Fruit fly (Drosophila melanogaster) whole organism, embryonic: ENCODE measurements around the gene CG43095.
A peak's percentile ranks its signal among the peaks of the same experiment; 100 is the strongest.

Experiments
- Atf3 ChIP-seq: fragments of 200-800 bp; sonication (Bioruptor generic); optimal IDR thresholded peaks from 3 replicates; lab custom pipeline; 2016; ENCODE audit warnings: missing biosample characterization, missing genetic modification characterization
- CG11085 ChIP-seq: fragments of 200-800 bp; sonication (Bioruptor generic); IDR thresholded peaks from 2 replicates; pipeline ENCODE4 v1.3.6; 2022; ENCODE audit warnings: missing biosample characterization, missing genetic modification characterization
- CG11723 ChIP-seq: fragments of 200-800 bp; sonication (Bioruptor generic); optimal IDR thresholded peaks from 2 replicates; lab custom pipeline; 2017; ENCODE audit warnings: missing biosample characterization, mild to moderate bottlenecking, missing genetic modification characterization
- CG16779 ChIP-seq: fragments of 200-800 bp; sonication (Bioruptor generic); IDR thresholded peaks from 2 replicates; pipeline ENCODE4 v1.3.6; 2022; ENCODE audit warnings: missing biosample characterization, missing genetic modification characterization
- CG17829 ChIP-seq: fragments of 200-800 bp; optimal IDR thresholded peaks from 2 replicates; lab custom pipeline; 2019; ENCODE audit warnings: missing biosample characterization, mild to moderate bottlenecking, missing genetic modification characterization, moderate library complexity
- CG18619 ChIP-seq: fragments of 200-800 bp; sonication (Bioruptor generic); optimal IDR thresholded peaks from 3 replicates; lab custom pipeline; 2017; ENCODE audit warnings: missing biosample characterization, mild to moderate bottlenecking, missing genetic modification characterization
- CG2116 ChIP-seq: fragments of 200-800 bp; sonication (Bioruptor generic); optimal IDR thresholded peaks from 3 replicates; lab custom pipeline; 2018; ENCODE audit warnings: missing biosample characterization, mild to moderate bottlenecking, missing genetic modification characterization
- CG3065 ChIP-seq: fragments of 200-800 bp; sonication (Bioruptor generic); optimal IDR thresholded peaks from 2 replicates; lab custom pipeline; 2016; ENCODE audit warnings: missing biosample characterization, missing genetic modification characterization
- CG4707 ChIP-seq: fragments of 200-800 bp; sonication (Bioruptor generic); optimal IDR thresholded peaks from 2 replicates; lab custom pipeline; 2018; ENCODE audit warnings: missing biosample characterization, mild to moderate bottlenecking, missing genetic modification characterization, moderate library complexity
- CG5180 ChIP-seq: fragments of 200-800 bp; sonication (Bioruptor generic); optimal IDR thresholded peaks from 3 replicates; lab custom pipeline; 2017; ENCODE audit warnings: missing biosample characterization, missing genetic modification characterization, mild to moderate bottlenecking, moderate library complexity, missing genetic modification reagents
- CG6175 ChIP-seq: fragments of 200-800 bp; sonication (Bioruptor generic); IDR thresholded peaks from 3 replicates; pipeline ENCODE4 v1.3.6; 2022; ENCODE audit warnings: missing biosample characterization, missing genetic modification characterization
- CG6683 ChIP-seq: fragments of 200-800 bp; sonication (Bioruptor generic); optimal IDR thresholded peaks from 2 replicates; lab custom pipeline; 2017; ENCODE audit warnings: missing biosample characterization, mild to moderate bottlenecking, missing genetic modification characterization, missing genetic modification reagents
- CG7357 ChIP-seq: fragments of 200-800 bp; sonication (Bioruptor generic); IDR thresholded peaks from 3 replicates; pipeline ENCODE4 v1.3.6; 2022; ENCODE audit warnings: missing biosample characterization, missing genetic modification characterization
- CG7786 ChIP-seq: fragments of 200-800 bp; sonication (Bioruptor generic); optimal IDR thresholded peaks from 2 replicates; lab custom pipeline; 2016; ENCODE audit warnings: missing biosample characterization, missing genetic modification characterization
- CG8089 ChIP-seq: fragments of 200-800 bp; sonication (Bioruptor generic); optimal IDR thresholded peaks from 3 replicates; lab custom pipeline; 2016; ENCODE audit warnings: missing biosample characterization, missing genetic modification characterization
- CG8478 ChIP-seq: fragments of >200 bp; optimal IDR thresholded peaks from 2 replicates; lab custom pipeline; 2018
- CG8924 ChIP-seq: fragments of 200-800 bp; optimal IDR thresholded peaks from 3 replicates; lab custom pipeline; 2019; ENCODE audit warnings: missing biosample characterization, mild to moderate bottlenecking, missing genetic modification characterization, moderate library complexity
- Dp ChIP-seq: fragments of 200-800 bp; sonication (Bioruptor generic); optimal IDR thresholded peaks from 2 replicates; lab custom pipeline; 2018; ENCODE audit warnings: missing biosample characterization, mild to moderate bottlenecking, missing genetic modification characterization, moderate library complexity
- Fer1 ChIP-seq: fragments of 200-800 bp; sonication (Bioruptor generic); optimal IDR thresholded peaks from 2 replicates; lab custom pipeline; 2017; ENCODE audit warnings: missing biosample characterization, mild to moderate bottlenecking, missing genetic modification characterization
- GATAe ChIP-seq: fragments of 200-800 bp; sonication (Bioruptor generic); conservative IDR thresholded peaks from 2 replicates; pipeline ENCODE4 v1.3.6; 2022; ENCODE audit warnings: missing biosample characterization, missing genetic modification characterization
- Gsc ChIP-seq: fragments of 200-800 bp; sonication (Bioruptor generic); IDR thresholded peaks from 2 replicates; pipeline ENCODE4 v1.3.6; 2022; ENCODE audit warnings: missing biosample characterization, missing genetic modification characterization
- HLHmδ ChIP-seq: fragments of 200-800 bp; sonication (Bioruptor generic); optimal IDR thresholded peaks from 2 replicates; lab custom pipeline; 2018; ENCODE audit warnings: missing biosample characterization, mild to moderate bottlenecking, missing genetic modification characterization, moderate library complexity
- Mad ChIP-seq: fragments of 200-800 bp; sonication (Bioruptor generic); optimal IDR thresholded peaks from 2 replicates; lab custom pipeline; 2016; ENCODE audit warnings: missing biosample characterization, missing genetic modification characterization
- NFAT ChIP-seq: fragments of 200-800 bp; sonication (Bioruptor generic); IDR thresholded peaks from 2 replicates; pipeline ENCODE4 v1.3.6; 2022; ENCODE audit warnings: missing biosample characterization, missing genetic modification characterization
- Opbp ChIP-seq: fragments of 200-800 bp; sonication (Bioruptor generic); IDR thresholded peaks from 3 replicates; pipeline ENCODE4 v1.3.6; 2022; ENCODE audit warnings: missing biosample characterization, missing genetic modification characterization; ENCODE audit not compliant: partially characterized antibody
- PHDP ChIP-seq: fragments of 200-800 bp; sonication (Bioruptor generic); optimal IDR thresholded peaks from 3 replicates; lab custom pipeline; 2018; ENCODE audit warnings: missing biosample characterization, mild to moderate bottlenecking, missing genetic modification characterization, moderate library complexity
- Side ChIP-seq: fragments of 200-800 bp; sonication (Bioruptor generic); optimal IDR thresholded peaks from 2 replicates; lab custom pipeline; 2016; ENCODE audit warnings: missing biosample characterization, missing genetic modification characterization
- Spps ChIP-seq: fragments of 200-800 bp; sonication (Bioruptor generic); optimal IDR thresholded peaks from 2 replicates; lab custom pipeline; 2018; ENCODE audit warnings: missing biosample characterization, mild to moderate bottlenecking, missing genetic modification characterization
- Ssrp ChIP-seq: fragments of 200-800 bp; sonication (Bioruptor generic); optimal IDR thresholded peaks from 2 replicates; lab custom pipeline; 2018; ENCODE audit warnings: missing biosample characterization, mild to moderate bottlenecking, missing genetic modification characterization, moderate library complexity
- Tbp ChIP-seq: fragments of >200 bp; optimal IDR thresholded peaks from 2 replicates; lab custom pipeline; 2018; ENCODE audit warnings: missing biosample characterization, missing genetic modification characterization
- ase ChIP-seq: fragments of 200-800 bp; sonication (Bioruptor generic); IDR thresholded peaks from 3 replicates; pipeline ENCODE4 v1.3.6; 2022; ENCODE audit warnings: missing biosample characterization, missing genetic modification characterization
- br ChIP-seq: fragments of >200 bp; optimal IDR thresholded peaks from 2 replicates; lab custom pipeline; 2017
- croc ChIP-seq: fragments of 200-800 bp; sonication (Bioruptor generic); conservative IDR thresholded peaks from 3 replicates; pipeline ENCODE4 v1.3.6; 2022; ENCODE audit warnings: missing biosample characterization, missing genetic modification characterization
- ems ChIP-seq: fragments of 200-800 bp; sonication (Bioruptor generic); optimal IDR thresholded peaks from 3 replicates; lab custom pipeline; 2016; ENCODE audit warnings: missing biosample characterization, missing genetic modification characterization
- ewg ChIP-seq: fragments of 200-800 bp; sonication (Bioruptor generic); optimal IDR thresholded peaks from 3 replicates; lab custom pipeline; 2017; ENCODE audit warnings: mild to moderate bottlenecking, missing biosample characterization, missing genetic modification reagents, missing genetic modification characterization
- ftz-f1 ChIP-seq: fragments of 200-800 bp; sonication (Bioruptor generic); optimal IDR thresholded peaks from 2 replicates; lab custom pipeline; 2016; ENCODE audit warnings: missing biosample characterization, missing genetic modification characterization
- gsb-n ChIP-seq: fragments of 200-800 bp; sonication (Bioruptor generic); optimal IDR thresholded peaks from 3 replicates; lab custom pipeline; 2018; ENCODE audit warnings: missing biosample characterization, mild to moderate bottlenecking, missing genetic modification characterization
- jumu ChIP-seq: fragments of 200-800 bp; sonication (Bioruptor generic); optimal IDR thresholded peaks from 3 replicates; lab custom pipeline; 2016; ENCODE audit warnings: missing biosample characterization, missing genetic modification characterization
- lbe ChIP-seq: fragments of 200-800 bp; sonication (Bioruptor generic); optimal IDR thresholded peaks from 2 replicates; lab custom pipeline; 2016; ENCODE audit warnings: missing biosample characterization, mild to moderate bottlenecking, missing genetic modification characterization
- nmo ChIP-seq: fragments of 200-800 bp; sonication (Bioruptor generic); optimal IDR thresholded peaks from 2 replicates; lab custom pipeline; 2018; ENCODE audit warnings: missing biosample characterization, mild to moderate bottlenecking, missing genetic modification characterization, moderate library complexity
- nom ChIP-seq: fragments of 200-800 bp; sonication (Bioruptor generic); optimal IDR thresholded peaks from 2 replicates; lab custom pipeline; 2017; ENCODE audit warnings: missing biosample characterization, missing genetic modification characterization, mild to moderate bottlenecking, moderate library complexity, missing genetic modification reagents
- pita ChIP-seq: fragments of 200-800 bp; sonication (Bioruptor generic); optimal IDR thresholded peaks from 2 replicates; lab custom pipeline; 2017; ENCODE audit warnings: missing biosample characterization, mild to moderate bottlenecking, missing genetic modification characterization
- salm ChIP-seq: fragments of 200-800 bp; sonication (Bioruptor generic); optimal IDR thresholded peaks from 2 replicates; lab custom pipeline; 2018; ENCODE audit warnings: missing biosample characterization, mild to moderate bottlenecking, missing genetic modification characterization
- sisA ChIP-seq: fragments of 200-800 bp; sonication (Bioruptor generic); IDR thresholded peaks from 2 replicates; pipeline ENCODE4 v1.3.6; 2022; ENCODE audit warnings: missing biosample characterization, missing genetic modification characterization
- so ChIP-seq: fragments of 200-800 bp; sonication (Bioruptor generic); IDR thresholded peaks from 3 replicates; pipeline ENCODE4 v1.3.6; 2022; ENCODE audit warnings: missing biosample characterization, missing genetic modification characterization
- sob ChIP-seq: fragments of 200-800 bp; sonication (Bioruptor generic); IDR thresholded peaks from 2 replicates; pipeline ENCODE4 v1.3.6; 2022; ENCODE audit warnings: missing biosample characterization, missing genetic modification characterization
- tna ChIP-seq: fragments of 200-800 bp; sonication (Bioruptor generic); IDR thresholded peaks from 2 replicates; pipeline ENCODE4 v1.3.6; 2022; ENCODE audit warnings: missing biosample characterization, missing genetic modification characterization; ENCODE audit not compliant: partially characterized antibody
- vnd ChIP-seq: fragments of 200-800 bp; sonication (Bioruptor generic); IDR thresholded peaks from 3 replicates; pipeline ENCODE4 v1.3.6; 2022; ENCODE audit warnings: missing biosample characterization, missing genetic modification characterization; ENCODE audit not compliant: partially characterized antibody
- vvl ChIP-seq: fragments of 200-800 bp; sonication (Bioruptor generic); IDR thresholded peaks from 2 replicates; pipeline ENCODE4 v1.3.6; 2022; ENCODE audit warnings: missing biosample characterization, missing genetic modification characterization
- yki ChIP-seq: fragments of >200 bp; optimal IDR thresholded peaks from 3 replicates; lab custom pipeline; 2018
- z ChIP-seq: fragments of 200-800 bp; sonication (Bioruptor generic); IDR thresholded peaks from 3 replicates; pipeline ENCODE4 v1.3.6; 2022; ENCODE audit warnings: missing biosample characterization, missing genetic modification characterization
- zfh1 ChIP-seq: fragments of 200-800 bp; sonication (Bioruptor generic); IDR thresholded peaks from 3 replicates; pipeline ENCODE4 v1.3.6; 2022; ENCODE audit warnings: missing biosample characterization, missing genetic modification characterization

CG43095 gene

DNA sequence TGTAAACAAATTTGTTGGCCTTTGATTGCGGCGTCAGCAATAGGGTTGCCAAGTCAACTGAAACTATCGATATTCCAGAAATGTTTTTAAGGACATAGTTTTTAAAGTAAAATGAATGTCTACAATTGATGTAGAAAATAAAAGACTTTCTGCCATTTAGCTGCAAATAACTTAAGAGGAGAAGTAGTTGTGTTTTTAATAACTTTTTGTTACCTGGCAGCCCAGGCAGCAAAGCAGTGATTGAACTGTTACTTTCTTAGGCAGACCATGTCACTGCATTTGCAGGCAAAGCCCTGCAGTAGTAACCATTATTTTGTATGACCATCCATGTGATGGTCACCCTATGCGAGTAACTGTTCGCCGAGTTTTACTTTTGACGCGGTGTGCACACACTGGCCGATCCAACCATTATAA, 21.0 kb downstream of the CG43095 start, which contains the start of the genes rumi, CG7029 and Usp12-46 (continued):
- peak; percentile 93 for TF ChIP-seq nmo (GFP tag; lab: Kevin White, UChicago)
- peak; percentile 83 for TF ChIP-seq CG18619 (GFP tag; lab: Kevin White, UChicago)
- TF ChIP-seq tna (GFP tag; lab: Robert Waterston, UW), result no peak
- TF ChIP-seq z, result no peak
- TF ChIP-seq ase, result peak; percentile 81
- peak; percentile 75 for TF ChIP-seq Fer1
- TF ChIP-seq zfh1 (GFP tag; lab: Robert Waterston, UW), result peak; percentile 92
- TF ChIP-seq CG17829 (tag; lab: Kevin White, UChicago), result peak; percentile 86
- TF ChIP-seq CG2116, result peak; percentile 76
- peak; percentile 89 for TF ChIP-seq Mad (GFP tag; lab: Kevin White, UChicago)
- TF ChIP-seq CG6683 (GFP tag; lab: Kevin White, UChicago), result peak; percentile 43
- TF ChIP-seq CG5180 (GFP tag; lab: Kevin White, UChicago), result no peak
- peak; percentile 77; the same call in 1 of the 3 replicates for TF ChIP-seq so
- TF ChIP-seq Dp (GFP tag; lab: Kevin White, UChicago), result peak; percentile 44
- TF ChIP-seq croc (GFP tag; lab: Robert Waterston, UW), result peak; percentile 60
- TF ChIP-seq gsb-n (tag; lab: Kevin White, UChicago), result no peak
- TF ChIP-seq Ssrp (tag; lab: Kevin White, UChicago), result peak; percentile 86
- TF ChIP-seq CG8924, result peak; percentile 87
- TF ChIP-seq vnd, result peak; percentile 66; the same call in 2 of the 3 replicates
- 0 out of 2 replicates have a peak, but pooled peaks have one; percentile 29 for TF ChIP-seq CG11085
- TF ChIP-seq CG16779 (GFP tag; lab: Robert Waterston, UW), result peak; percentile 76; the same call in 1 of the 2 replicates
- peak; percentile 69 for TF ChIP-seq salm
- TF ChIP-seq CG3065 (GFP tag; lab: Kevin White, UChicago), result peak; percentile 74
- TF ChIP-seq ems (GFP tag; lab: Kevin White, UChicago), result peak; percentile 85
- peak; percentile 91 for TF ChIP-seq Side (GFP tag; lab: Kevin White, UChicago)
- peak; percentile 52; the same call in 2 of the 3 replicates for TF ChIP-seq CG6175 (GFP tag; lab: Robert Waterston, UW)
- peak; percentile 88 for TF ChIP-seq Atf3 (GFP tag; lab: Kevin White, UChicago)
- no peak for TF ChIP-seq CG8478 (lab: Kevin White, UChicago)
- peak; percentile 56 for TF ChIP-seq ftz-f1
- TF ChIP-seq br (lab: Kevin White, UChicago), result no peak
- peak; percentile 59 for TF ChIP-seq CG11723
- TF ChIP-seq vvl, result peak; percentile 94
- TF ChIP-seq CG4707 (GFP tag; lab: Kevin White, UChicago), result peak; percentile 67
- TF ChIP-seq sisA (GFP tag; lab: Robert Waterston, UW), result peak; percentile 85
- peak; percentile 28; the same call in 1 of the 2 replicates for TF ChIP-seq GATAe (GFP tag; lab: Robert Waterston, UW)
- peak; percentile 89 for TF ChIP-seq sob (GFP tag; lab: Robert Waterston, UW)
- TF ChIP-seq CG7786, result peak; percentile 92
- TF ChIP-seq CG8089 (GFP tag; lab: Kevin White, UChicago), result peak; percentile 87
- TF ChIP-seq CG7357 (GFP tag; lab: Robert Waterston, UW), result peak; percentile 60; the same call in 2 of the 3 replicates
- peak; percentile 55 for TF ChIP-seq Gsc (GFP tag; lab: Robert Waterston, UW)
- peak; percentile 33 for TF ChIP-seq HLHmδ (GFP tag; lab: Kevin White, UChicago)
- TF ChIP-seq PHDP (tag; lab: Kevin White, UChicago), result peak; percentile 85
- peak; percentile 58 for TF ChIP-seq nom (GFP tag; lab: Kevin White, UChicago)
- no peak for TF ChIP-seq yki (lab: Kevin White, UChicago)
- TF ChIP-seq Opbp (GFP tag; lab: Robert Waterston, UW), result peak; percentile 61
- peak; percentile 67 for TF ChIP-seq Spps (tag; lab: Kevin White, UChicago)
- peak; percentile 84 for TF ChIP-seq NFAT (GFP tag; lab: Robert Waterston, UW)
- peak; percentile 79 for TF ChIP-seq lbe (GFP tag; lab: Kevin White, UChicago)
- peak; percentile 67 for TF ChIP-seq ewg
- no peak for TF ChIP-seq Tbp
- peak; percentile 94 for TF ChIP-seq jumu
- TF ChIP-seq pita, result no peak
